Fruit fly (Drosophila melanogaster) whole organism, prepupa: Measurements from ENCODE around the gene Shab.

Experiments used
- CG11294 ChIP-seq: fragments of 200-800 bp; sonication (Bioruptor generic); IDR thresholded peaks from 2 replicates; pipeline ENCODE4 v1.3.6; 2022; ENCODE audit warnings: missing biosample characterization, missing genetic modification characterization
- CG15336 ChIP-seq: fragments of 200-800 bp; sonication (Bioruptor generic); IDR thresholded peaks from 2 replicates; pipeline ENCODE4 v1.3.6; 2022; ENCODE audit warnings: missing biosample characterization, missing genetic modification characterization
- CG1621 ChIP-seq: fragments of 200-800 bp; sonication (Bioruptor generic); optimal IDR thresholded peaks from 3 replicates; lab custom pipeline; 2018; ENCODE audit warnings: missing biosample characterization, mild to moderate bottlenecking, missing genetic modification characterization
- CG16779 ChIP-seq: fragments of 200-800 bp; sonication (Bioruptor generic); optimal IDR thresholded peaks from 3 replicates; lab custom pipeline; 2017; ENCODE audit warnings: missing biosample characterization, mild to moderate bottlenecking, missing genetic modification characterization
- CG3032 ChIP-seq: fragments of 200-800 bp; optimal IDR thresholded peaks from 2 replicates; lab custom pipeline; 2019; ENCODE audit warnings: missing biosample characterization, mild to moderate bottlenecking, missing genetic modification characterization, moderate library complexity
- CG3919 ChIP-seq: fragments of 200-800 bp; sonication (Bioruptor generic); optimal IDR thresholded peaks from 3 replicates; lab custom pipeline; 2016; ENCODE audit warnings: missing biosample characterization, missing genetic modification characterization
- CG4318 ChIP-seq: fragments of 200-800 bp; sonication (Bioruptor generic); optimal IDR thresholded peaks from 3 replicates; lab custom pipeline; 2017; ENCODE audit warnings: missing biosample characterization, mild to moderate bottlenecking, missing genetic modification characterization
- CG6163 ChIP-seq: fragments of 200-800 bp; sonication (Bioruptor generic); IDR thresholded peaks from 3 replicates; pipeline ENCODE4 v1.3.6; 2022; ENCODE audit warnings: missing biosample characterization, missing genetic modification characterization
- CG6276 ChIP-seq: fragments of 200-800 bp; sonication (Bioruptor generic); optimal IDR thresholded peaks from 2 replicates; lab custom pipeline; 2017; ENCODE audit warnings: missing biosample characterization, mild to moderate bottlenecking, missing genetic modification characterization
- CG6808 ChIP-seq: fragments of 200-800 bp; sonication (Bioruptor generic); optimal IDR thresholded peaks from 3 replicates; lab custom pipeline; 2017; ENCODE audit warnings: missing biosample characterization, missing genetic modification characterization, mild to moderate bottlenecking, moderate library complexity, missing genetic modification reagents
- CG6854 ChIP-seq: fragments of 200-800 bp; sonication (Bioruptor generic); optimal IDR thresholded peaks from 2 replicates; lab custom pipeline; 2017; ENCODE audit warnings: missing biosample characterization, mild to moderate bottlenecking, missing genetic modification characterization
- CG7368 ChIP-seq: fragments of 200-800 bp; sonication (Bioruptor generic); optimal IDR thresholded peaks from 3 replicates; lab custom pipeline; 2016; ENCODE audit warnings: missing biosample characterization, missing genetic modification characterization
- CG8119 ChIP-seq: fragments of 200-800 bp; sonication (Bioruptor generic); IDR thresholded peaks from 3 replicates; pipeline ENCODE4 v1.3.6; 2022; ENCODE audit warnings: missing biosample characterization, missing genetic modification characterization
- CG8319 ChIP-seq: fragments of 200-800 bp; sonication (Bioruptor generic); optimal IDR thresholded peaks from 3 replicates; lab custom pipeline; 2016; ENCODE audit warnings: missing biosample characterization, missing genetic modification characterization
- CG8632 ChIP-seq: fragments of 200-800 bp; sonication (Bioruptor generic); optimal IDR thresholded peaks from 3 replicates; lab custom pipeline; 2016; ENCODE audit warnings: missing biosample characterization, missing genetic modification characterization
- Eip78C ChIP-seq: fragments of 200-800 bp; sonication (Bioruptor generic); peaks from one replicate; lab custom pipeline; 2016; ENCODE audit warnings: missing biosample characterization, missing genetic modification characterization
- Eip93F ChIP-seq: fragments of 200-800 bp; sonication (Bioruptor generic); optimal IDR thresholded peaks from 2 replicates; lab custom pipeline; 2016; ENCODE audit warnings: missing biosample characterization, mild to moderate bottlenecking, missing genetic modification characterization
- Ets96B ChIP-seq: fragments of 200-800 bp; optimal IDR thresholded peaks from 2 replicates; lab custom pipeline; 2019; ENCODE audit warnings: missing biosample characterization, mild to moderate bottlenecking, missing genetic modification characterization, moderate library complexity
- Hr39 ChIP-seq: fragments of 200-800 bp; sonication (Bioruptor generic); optimal IDR thresholded peaks from 2 replicates; lab custom pipeline; 2016; ENCODE audit warnings: missing biosample characterization, missing genetic modification characterization
- Hr4 ChIP-seq: fragments of 200-800 bp; sonication (Bioruptor generic); optimal IDR thresholded peaks from 3 replicates; lab custom pipeline; 2016; ENCODE audit warnings: missing biosample characterization, missing genetic modification characterization
- Lpt ChIP-seq: fragments of 200-800 bp; sonication (Bioruptor generic); optimal IDR thresholded peaks from 3 replicates; lab custom pipeline; 2016; ENCODE audit warnings: missing biosample characterization, missing genetic modification characterization
- Met ChIP-seq: fragments of 200-800 bp; sonication (Bioruptor generic); optimal IDR thresholded peaks from 3 replicates; lab custom pipeline; 2016; ENCODE audit warnings: missing biosample characterization, missing genetic modification characterization
- OdsH ChIP-seq: fragments of 200-800 bp; sonication (Bioruptor generic); optimal IDR thresholded peaks from 3 replicates; lab custom pipeline; 2016; ENCODE audit warnings: missing biosample characterization, missing genetic modification characterization
- Smox ChIP-seq: fragments of 200-800 bp; sonication (Bioruptor generic); optimal IDR thresholded peaks from 3 replicates; lab custom pipeline; 2016; ENCODE audit warnings: missing biosample characterization, missing genetic modification characterization
- Sox102F ChIP-seq: fragments of 200-800 bp; sonication (Bioruptor generic); optimal IDR thresholded peaks from 2 replicates; lab custom pipeline; 2016; ENCODE audit warnings: missing biosample characterization, mild to moderate bottlenecking, missing genetic modification characterization
- Sox14 ChIP-seq: fragments of 200-800 bp; sonication (Bioruptor generic); optimal IDR thresholded peaks from 3 replicates; lab custom pipeline; 2016; ENCODE audit warnings: missing biosample characterization, missing genetic modification characterization
- Sox15 ChIP-seq: fragments of 200-800 bp; sonication (Bioruptor generic); optimal IDR thresholded peaks from 3 replicates; lab custom pipeline; 2016; ENCODE audit warnings: missing biosample characterization, missing genetic modification characterization
- achi ChIP-seq: fragments of 200-800 bp; sonication (Bioruptor generic); optimal IDR thresholded peaks from 3 replicates; lab custom pipeline; 2016; ENCODE audit warnings: missing biosample characterization, missing genetic modification characterization
- cyc ChIP-seq: fragments of 200-800 bp; sonication (Bioruptor generic); optimal IDR thresholded peaks from 3 replicates; lab custom pipeline; 2016; ENCODE audit warnings: missing biosample characterization, missing genetic modification characterization
- dac ChIP-seq: fragments of 200-800 bp; sonication (Bioruptor generic); optimal IDR thresholded peaks from 2 replicates; lab custom pipeline; 2017; ENCODE audit warnings: missing biosample characterization, mild to moderate bottlenecking, missing genetic modification characterization
- dsx ChIP-seq: fragments of 200-800 bp; optimal IDR thresholded peaks from 3 replicates; lab custom pipeline; 2019; ENCODE audit warnings: missing biosample characterization, mild to moderate bottlenecking, missing genetic modification characterization, moderate library complexity; ENCODE audit not compliant: poor library complexity, severe bottlenecking
- eg ChIP-seq: fragments of 200-800 bp; sonication (Bioruptor generic); IDR thresholded peaks from 3 replicates; pipeline ENCODE4 v1.3.6; 2022; ENCODE audit warnings: missing biosample characterization, missing genetic modification characterization
- esn ChIP-seq: fragments of 200-800 bp; sonication (Bioruptor generic); optimal IDR thresholded peaks from 2 replicates; lab custom pipeline; 2016; ENCODE audit warnings: missing biosample characterization, mild to moderate bottlenecking, missing genetic modification characterization, moderate library complexity
- fd59A ChIP-seq: fragments of 200-800 bp; sonication (Bioruptor generic); optimal IDR thresholded peaks from 2 replicates; lab custom pipeline; 2017; ENCODE audit warnings: missing biosample characterization, mild to moderate bottlenecking, missing genetic modification characterization, missing genetic modification reagents
- fd85E ChIP-seq: fragments of 200-800 bp; sonication (Bioruptor generic); optimal IDR thresholded peaks from 3 replicates; lab custom pipeline; 2016; ENCODE audit warnings: missing biosample characterization, missing genetic modification characterization
- fkh ChIP-seq: fragments of 200-800 bp; sonication (Bioruptor generic); optimal IDR thresholded peaks from 3 replicates; lab custom pipeline; 2017; ENCODE audit warnings: missing biosample characterization, mild to moderate bottlenecking, missing genetic modification characterization, moderate library complexity
- lz ChIP-seq: fragments of 200-800 bp; sonication (Bioruptor generic); optimal IDR thresholded peaks from 3 replicates; lab custom pipeline; 2016; ENCODE audit warnings: missing biosample characterization, missing genetic modification characterization
- net ChIP-seq: fragments of 200-800 bp; sonication (Bioruptor generic); optimal IDR thresholded peaks from 3 replicates; lab custom pipeline; 2016; ENCODE audit warnings: missing biosample characterization, missing genetic modification characterization
- pdm3 ChIP-seq: fragments of 200-800 bp; sonication (Bioruptor generic); optimal IDR thresholded peaks from 3 replicates; lab custom pipeline; 2016; ENCODE audit warnings: missing biosample characterization, missing genetic modification characterization
- salr ChIP-seq, 2 experiments: fragments of 200-800 bp; sonication (Bioruptor generic); optimal IDR thresholded peaks; 3 replicates each; lab custom pipeline; 2016 to 2018; ENCODE audit warnings: missing biosample characterization in 2 of 2, missing genetic modification characterization in 2 of 2, mild to moderate bottlenecking in 1 of 2
- spab ChIP-seq: fragments of 200-800 bp; sonication (Bioruptor generic); optimal IDR thresholded peaks from 2 replicates; lab custom pipeline; 2017; ENCODE audit warnings: missing biosample characterization, mild to moderate bottlenecking, missing genetic modification characterization, missing genetic modification reagents
- ss ChIP-seq, 2 experiments: fragments of 200-800 bp; sonication (Bioruptor generic); optimal IDR thresholded peaks; 2 replicates in 1 of 2; 3 replicates in 1 of 2; lab custom pipeline; 2017 to 2018; ENCODE audit warnings: mild to moderate bottlenecking in 2 of 2, missing biosample characterization in 2 of 2, missing genetic modification characterization in 2 of 2, moderate library complexity in 1 of 2
- svp ChIP-seq: fragments of 200-800 bp; sonication (Bioruptor generic); peaks from one replicate; lab custom pipeline; 2016; ENCODE audit warnings: missing biosample characterization, missing genetic modification characterization

Shab gene

dm6 chr3L:2866843-2867242 lies 28.0 kb upstream of the Shab start (continued):
- TF ChIP-seq CG8319 (GFP tag; lab: Kevin White, UChicago) = peak; percentile 35
- TF ChIP-seq Sox14 = peak; percentile 70
- peak; percentile 69 for TF ChIP-seq CG6808
- peak; percentile 57 for TF ChIP-seq CG1621
- TF ChIP-seq CG4318 (GFP tag; lab: Kevin White, UChicago) = no peak
- TF ChIP-seq pdm3 (GFP tag; lab: Kevin White, UChicago) = peak; percentile 62
- peak; percentile 59 for TF ChIP-seq Smox (GFP tag; lab: Kevin White, UChicago)
- TF ChIP-seq CG8632 (GFP tag; lab: Kevin White, UChicago) = peak; percentile 58
- TF ChIP-seq eg = no peak
- TF ChIP-seq fkh (GFP tag; lab: Kevin White, UChicago) = no peak
- peak; percentile 58 for TF ChIP-seq esn (GFP tag; lab: Kevin White, UChicago)
- TF ChIP-seq achi (GFP tag; lab: Kevin White, UChicago) = peak; percentile 49
- peak; percentile 43 for TF ChIP-seq Hr39 (GFP tag; lab: Kevin White, UChicago)
- peak; percentile 71 for TF ChIP-seq Met (GFP tag; lab: Kevin White, UChicago)
- TF ChIP-seq CG6276 (GFP tag; lab: Kevin White, UChicago) = no peak
- TF ChIP-seq Sox102F (GFP tag; lab: Kevin White, UChicago) = peak; percentile 65
- TF ChIP-seq CG3032 (tag; lab: Kevin White, UChicago) = peak; percentile 71
- peak; percentile 8 for TF ChIP-seq lz

- TF ChIP-seq dac = no peak
- peak; percentile 12 for TF ChIP-seq Sox102F (GFP tag; lab: Kevin White, UChicago)
- TF ChIP-seq CG6854 (GFP tag; lab: Kevin White, UChicago) = peak; percentile 44
- no peak for TF ChIP-seq Sox15 (GFP tag; lab: Kevin White, UChicago)
- peak; percentile 57 for TF ChIP-seq fkh (GFP tag; lab: Kevin White, UChicago)
- peak; percentile 52 for TF ChIP-seq CG6163 (GFP tag; lab: Robert Waterston, UW)
- TF ChIP-seq Ets96B = peak; percentile 3
- peak; percentile 61 for TF ChIP-seq svp
- TF ChIP-seq Eip78C (GFP tag; lab: Kevin White, UChicago) = peak; percentile 47
- peak; percentile 37 for TF ChIP-seq dsx (GFP tag; lab: Kevin White, UChicago)
- TF ChIP-seq ss (GFP tag; optimal IDR thresholded peaks at IDR 0.05; lab: Kevin White, UChicago) = peak; percentile 45 to 66
- TF ChIP-seq CG16779 (tag; lab: Kevin White, UChicago) = no peak
Measured at dm6 chr3L:2867447-2868203, 27.2 kb upstream of the Shab start.

DNA sequence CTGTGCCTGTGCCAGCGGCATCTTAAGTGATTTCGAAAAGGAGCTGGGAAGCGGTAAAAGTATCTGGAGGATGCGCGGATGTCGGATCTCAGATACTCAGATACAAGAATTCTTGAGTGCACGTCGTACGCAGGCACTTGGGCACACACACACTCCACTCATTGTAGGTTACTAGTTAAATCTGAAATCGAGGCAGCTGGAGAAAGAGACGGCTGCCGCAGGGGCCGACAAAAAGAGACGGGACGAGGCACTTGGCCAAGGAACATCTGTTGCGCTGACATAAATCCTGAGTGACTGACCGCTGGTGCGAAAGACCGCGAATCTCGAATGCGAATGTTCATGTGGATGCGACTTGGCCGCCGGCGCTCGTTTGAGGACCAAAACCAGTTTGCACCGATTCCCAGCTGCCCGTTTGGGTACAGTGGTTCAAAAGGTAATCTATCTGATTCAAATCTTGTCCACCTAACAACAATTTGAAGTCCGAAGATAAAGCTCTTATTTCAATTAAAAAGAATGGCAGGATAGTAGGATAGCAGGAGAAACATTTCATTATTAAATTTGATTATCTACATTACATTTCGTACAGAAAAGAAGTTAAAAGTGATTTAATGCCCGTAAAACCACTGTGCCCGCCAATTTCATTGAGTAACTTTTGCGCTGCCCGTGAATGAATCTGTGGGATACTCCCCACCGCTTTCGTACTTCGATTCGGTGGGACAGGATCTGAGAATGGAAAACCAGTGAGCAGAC lies 25.9 kb upstream of the Shab start:
- peak; percentile 83 for TF ChIP-seq achi (GFP tag; lab: Kevin White, UChicago)
- peak; percentile 33 for TF ChIP-seq CG6854 (GFP tag; lab: Kevin White, UChicago)
- peak; percentile 54 for TF ChIP-seq Lpt (GFP tag; lab: Kevin White, UChicago)
- TF ChIP-seq CG7368 = peak; percentile 67
- TF ChIP-seq salr (GFP tag; optimal IDR thresholded peaks at IDR 0.05; lab: Kevin White, UChicago) = peak; percentile 44 to 61
- peak; percentile 90 for TF ChIP-seq Sox102F (GFP tag; lab: Kevin White, UChicago)
- TF ChIP-seq svp = peak; percentile 96
- peak; percentile 49 for TF ChIP-seq fd85E (GFP tag; lab: Kevin White, UChicago)
- peak; percentile 74 for TF ChIP-seq spab (GFP tag; lab: Kevin White, UChicago)
- peak; percentile 72 for TF ChIP-seq CG15336 (GFP tag; lab: Robert Waterston, UW)
- no peak for TF ChIP-seq CG11294 (GFP tag; lab: Robert Waterston, UW)
- peak; percentile 73 for TF ChIP-seq OdsH
- peak; percentile 82 for TF ChIP-seq net (GFP tag; lab: Kevin White, UChicago)
- TF ChIP-seq CG3919 (GFP tag; lab: Kevin White, UChicago) = peak; percentile 81
- TF ChIP-seq CG16779 (tag; lab: Kevin White, UChicago) = peak; percentile 70
- TF ChIP-seq fd59A (GFP tag; lab: Kevin White, UChicago) = peak; percentile 64
- peak; percentile 49 for TF ChIP-seq Hr4 (GFP tag; lab: Kevin White, UChicago)
- peak; percentile 46 for TF ChIP-seq CG4318 (GFP tag; lab: Kevin White, UChicago)
- TF ChIP-seq Eip93F (GFP tag; lab: Kevin White, UChicago) = peak; percentile 74
- TF ChIP-seq CG8119 = peak; percentile 68; the same call in 2 of the 3 replicates
- peak; percentile 69 for TF ChIP-seq CG6808
- TF ChIP-seq CG6276 (GFP tag; lab: Kevin White, UChicago) = peak; percentile 62
- TF ChIP-seq esn (GFP tag; lab: Kevin White, UChicago) = peak; percentile 92
- peak; percentile 81 for TF ChIP-seq Ets96B
- peak; percentile 89 for TF ChIP-seq Met (GFP tag; lab: Kevin White, UChicago)
- TF ChIP-seq cyc = peak; percentile 71
